Fruit fly (Drosophila melanogaster) whole organism, embryonic: ENCODE data around the gene alphaTub67C.
A peak's percentile ranks its signal among the peaks of the same experiment; 100 is the strongest.

Source experiments
- B-H2 ChIP-seq: fragments of 200-800 bp; sonication (Bioruptor generic); optimal IDR thresholded peaks from 2 replicates; lab custom pipeline; 2018; ENCODE audit warnings: missing biosample characterization, mild to moderate bottlenecking, missing genetic modification characterization
- CG10147 ChIP-seq: fragments of 200-800 bp; sonication (Bioruptor generic); optimal IDR thresholded peaks from 2 replicates; lab custom pipeline; 2019; ENCODE audit warnings: missing biosample characterization, mild to moderate bottlenecking, missing genetic modification characterization, moderate library complexity
- CG10267 ChIP-seq: fragments of 200-800 bp; sonication (Bioruptor generic); optimal IDR thresholded peaks from 2 replicates; lab custom pipeline; 2018; ENCODE audit warnings: missing biosample characterization, mild to moderate bottlenecking, missing genetic modification characterization, moderate library complexity
- CG10321 ChIP-seq: fragments of 200-800 bp; sonication (Bioruptor generic); IDR thresholded peaks from 2 replicates; pipeline ENCODE4 v1.3.6; 2022; ENCODE audit warnings: missing biosample characterization, missing genetic modification characterization
- CG11398 ChIP-seq: fragments of 200-800 bp; sonication (Bioruptor generic); optimal IDR thresholded peaks from 2 replicates; lab custom pipeline; 2016; ENCODE audit warnings: missing biosample characterization, missing genetic modification characterization
- CG13287 ChIP-seq: fragments of 200-800 bp; sonication (Bioruptor generic); IDR thresholded peaks from 2 replicates; pipeline ENCODE4 v1.3.6; 2022; ENCODE audit warnings: missing biosample characterization, missing genetic modification characterization; ENCODE audit not compliant: partially characterized antibody
- CG13624 ChIP-seq: fragments of 200-800 bp; sonication (Bioruptor generic); optimal IDR thresholded peaks from 2 replicates; lab custom pipeline; 2016; ENCODE audit warnings: missing biosample characterization, missing genetic modification characterization
- CG13894 ChIP-seq: fragments of 200-800 bp; sonication (Bioruptor generic); optimal IDR thresholded peaks from 3 replicates; lab custom pipeline; 2018; ENCODE audit warnings: missing biosample characterization, mild to moderate bottlenecking, missing genetic modification characterization, moderate library complexity
- CG16815 ChIP-seq: fragments of 200-800 bp; sonication (Bioruptor generic); optimal IDR thresholded peaks from 3 replicates; lab custom pipeline; 2017; ENCODE audit warnings: missing biosample characterization, mild to moderate bottlenecking, missing genetic modification characterization
- CG17912 ChIP-seq: fragments of 200-800 bp; sonication (Bioruptor generic); optimal IDR thresholded peaks from 2 replicates; lab custom pipeline; 2018; ENCODE audit warnings: missing biosample characterization, mild to moderate bottlenecking, missing genetic modification characterization
- CG1832 ChIP-seq: fragments of 200-800 bp; sonication (Bioruptor generic); optimal IDR thresholded peaks from 2 replicates; lab custom pipeline; 2017; ENCODE audit warnings: missing biosample characterization, mild to moderate bottlenecking, missing genetic modification characterization, inconsistent platforms
- CG18619 ChIP-seq: fragments of 200-800 bp; sonication (Bioruptor generic); optimal IDR thresholded peaks from 3 replicates; lab custom pipeline; 2017; ENCODE audit warnings: missing biosample characterization, mild to moderate bottlenecking, missing genetic modification characterization
- CG31365 ChIP-seq: fragments of 200-800 bp; sonication (Bioruptor generic); optimal IDR thresholded peaks from 2 replicates; lab custom pipeline; 2018; ENCODE audit warnings: missing biosample characterization, mild to moderate bottlenecking, missing genetic modification characterization
- CG42726 ChIP-seq: fragments of 200-800 bp; sonication (Bioruptor generic); IDR thresholded peaks from 2 replicates; pipeline ENCODE4 v1.3.6; 2022; ENCODE audit warnings: missing biosample characterization, missing genetic modification characterization; ENCODE audit not compliant: partially characterized antibody
- CG4617 ChIP-seq: fragments of 200-800 bp; sonication (Bioruptor generic); optimal IDR thresholded peaks from 3 replicates; lab custom pipeline; 2016; ENCODE audit warnings: missing biosample characterization, missing genetic modification characterization, borderline replicate concordance
- CG4854 ChIP-seq: fragments of 200-800 bp; sonication (Bioruptor generic); optimal IDR thresholded peaks from 2 replicates; lab custom pipeline; 2016; ENCODE audit warnings: missing biosample characterization, missing genetic modification characterization, inconsistent platforms
- CG6765 ChIP-seq: fragments of 200-800 bp; sonication (Bioruptor generic); optimal IDR thresholded peaks from 3 replicates; lab custom pipeline; 2017; ENCODE audit warnings: missing biosample characterization, mild to moderate bottlenecking, missing genetic modification characterization
- CTCF ChIP-seq: fragments of 200-800 bp; sonication (Bioruptor generic); optimal IDR thresholded peaks from 2 replicates; lab custom pipeline; 2017; ENCODE audit warnings: missing biosample characterization, mild to moderate bottlenecking, missing genetic modification characterization, moderate library complexity
- Ets97D ChIP-seq: fragments of 200-800 bp; sonication (Bioruptor generic); optimal IDR thresholded peaks from 3 replicates; lab custom pipeline; 2016; ENCODE audit warnings: missing biosample characterization, missing genetic modification characterization
- Fer3 ChIP-seq: fragments of 200-800 bp; sonication (Bioruptor generic); optimal IDR thresholded peaks from 2 replicates; lab custom pipeline; 2018; ENCODE audit warnings: missing biosample characterization, mild to moderate bottlenecking, missing genetic modification characterization, moderate library complexity
- H15 ChIP-seq: fragments of 200-800 bp; sonication (Bioruptor generic); IDR thresholded peaks from 3 replicates; pipeline ENCODE4 v1.3.6; 2022; ENCODE audit warnings: missing biosample characterization, missing genetic modification characterization
- Hsf ChIP-seq: fragments of 200-800 bp; sonication (Bioruptor generic); optimal IDR thresholded peaks from 3 replicates; lab custom pipeline; 2016; ENCODE audit warnings: missing biosample characterization, missing genetic modification characterization
- Kr ChIP-seq: fragments of 200-800 bp; sonication (Bioruptor generic); optimal IDR thresholded peaks from 2 replicates; lab custom pipeline; 2017; ENCODE audit warnings: missing biosample characterization, mild to moderate bottlenecking, missing genetic modification characterization
- Med ChIP-seq: fragments of 200-800 bp; sonication (Bioruptor generic); peaks from one replicate; lab custom pipeline; 2016; ENCODE audit warnings: missing biosample characterization, missing genetic modification characterization, mild to moderate bottlenecking, inconsistent platforms, moderate library complexity
- Myb ChIP-seq: fragments of 200-800 bp; sonication (Bioruptor generic); optimal IDR thresholded peaks from 2 replicates; lab custom pipeline; 2016; ENCODE audit warnings: missing biosample characterization, missing genetic modification characterization
- NFAT ChIP-seq: fragments of 200-800 bp; sonication (Bioruptor generic); IDR thresholded peaks from 2 replicates; pipeline ENCODE4 v1.3.6; 2022; ENCODE audit warnings: missing biosample characterization, missing genetic modification characterization
- Ptx1 ChIP-seq: fragments of 200-800 bp; sonication (Bioruptor generic); IDR thresholded peaks from 2 replicates; pipeline ENCODE4 v1.3.6; 2022; ENCODE audit warnings: missing biosample characterization, missing genetic modification characterization
- Rfx ChIP-seq: fragments of 200-800 bp; sonication (Bioruptor generic); IDR thresholded peaks from 2 replicates; pipeline ENCODE4 v1.3.6; 2022; ENCODE audit warnings: missing biosample characterization, missing genetic modification characterization
- Sry-β ChIP-seq: fragments of 200-800 bp; sonication (Bioruptor generic); optimal IDR thresholded peaks from 2 replicates; lab custom pipeline; 2018; ENCODE audit warnings: missing biosample characterization, mild to moderate bottlenecking, missing genetic modification characterization, moderate library complexity
- Stat92E ChIP-seq, 3 experiments: fragments of >200 bp in 2 of 3; fragments of 200-800 bp in 1 of 3; sonication (Bioruptor generic) in 1 of 3; optimal IDR thresholded peaks; 2 replicates each; lab custom pipeline; 2017 to 2019; ENCODE audit warnings: missing biosample characterization in 3 of 3, missing genetic modification characterization in 3 of 3, mild to moderate bottlenecking in 1 of 3, moderate library complexity in 1 of 3
- Xbp1 ChIP-seq: fragments of 200-800 bp; sonication (Bioruptor generic); optimal IDR thresholded peaks from 3 replicates; lab custom pipeline; 2016; ENCODE audit warnings: missing biosample characterization, mild to moderate bottlenecking, missing genetic modification characterization
- bowl ChIP-seq: fragments of 200-800 bp; sonication (Bioruptor generic); IDR thresholded peaks from 2 replicates; pipeline ENCODE4 v1.3.6; 2022; ENCODE audit warnings: missing biosample characterization, missing genetic modification characterization
- caup ChIP-seq: fragments of 200-800 bp; sonication (Bioruptor generic); optimal IDR thresholded peaks from 3 replicates; lab custom pipeline; 2017; ENCODE audit warnings: missing biosample characterization, mild to moderate bottlenecking, missing genetic modification characterization, moderate library complexity; ENCODE audit not compliant: severe bottlenecking
- eve ChIP-seq, 2 experiments: fragments of >200 bp; optimal IDR thresholded peaks; 2 replicates each; lab custom pipeline; 2017; ENCODE audit warnings: missing biosample characterization in 2 of 2, missing genetic modification characterization in 2 of 2
- fd3F ChIP-seq: fragments of 200-800 bp; sonication (Bioruptor generic); optimal IDR thresholded peaks from 2 replicates; lab custom pipeline; 2018; ENCODE audit warnings: missing biosample characterization, mild to moderate bottlenecking, missing genetic modification characterization, moderate library complexity
- fd64A ChIP-seq: fragments of 200-800 bp; sonication (Bioruptor generic); optimal IDR thresholded peaks from 3 replicates; lab custom pipeline; 2018; ENCODE audit warnings: missing biosample characterization, mild to moderate bottlenecking, missing genetic modification characterization
- nau ChIP-seq: fragments of 200-800 bp; sonication (Bioruptor generic); optimal IDR thresholded peaks from 3 replicates; lab custom pipeline; 2017; ENCODE audit warnings: missing biosample characterization, mild to moderate bottlenecking, missing genetic modification characterization, missing genetic modification reagents
- nerfin-2 ChIP-seq: fragments of 200-800 bp; sonication (Bioruptor generic); IDR thresholded peaks from 2 replicates; pipeline ENCODE4 v1.3.6; 2022; ENCODE audit warnings: missing biosample characterization, missing genetic modification characterization; ENCODE audit not compliant: partially characterized antibody
- nmo ChIP-seq: fragments of 200-800 bp; sonication (Bioruptor generic); optimal IDR thresholded peaks from 2 replicates; lab custom pipeline; 2018; ENCODE audit warnings: missing biosample characterization, mild to moderate bottlenecking, missing genetic modification characterization, moderate library complexity
- odd ChIP-seq: fragments of 200-800 bp; sonication (Bioruptor generic); optimal IDR thresholded peaks from 2 replicates; lab custom pipeline; 2017; ENCODE audit warnings: missing biosample characterization, mild to moderate bottlenecking, missing genetic modification characterization
- pzg ChIP-seq: fragments of 200-800 bp; sonication (Bioruptor generic); optimal IDR thresholded peaks from 3 replicates; lab custom pipeline; 2018; ENCODE audit warnings: missing biosample characterization, mild to moderate bottlenecking, missing genetic modification characterization, moderate library complexity
- shn ChIP-seq: fragments of 200-800 bp; sonication (Bioruptor generic); optimal IDR thresholded peaks from 3 replicates; lab custom pipeline; 2016; ENCODE audit warnings: missing biosample characterization, missing genetic modification characterization
- tap ChIP-seq: fragments of 200-800 bp; optimal IDR thresholded peaks from 3 replicates; lab custom pipeline; 2019; ENCODE audit warnings: missing biosample characterization, mild to moderate bottlenecking, missing genetic modification characterization, moderate library complexity
- tio ChIP-seq: fragments of 200-800 bp; sonication (Bioruptor generic); optimal IDR thresholded peaks from 2 replicates; lab custom pipeline; 2017; ENCODE audit warnings: missing biosample characterization, missing genetic modification characterization, inconsistent platforms
- vnd ChIP-seq: fragments of 200-800 bp; sonication (Bioruptor generic); IDR thresholded peaks from 3 replicates; pipeline ENCODE4 v1.3.6; 2022; ENCODE audit warnings: missing biosample characterization, missing genetic modification characterization; ENCODE audit not compliant: partially characterized antibody
- vvl ChIP-seq: fragments of 200-800 bp; sonication (Bioruptor generic); IDR thresholded peaks from 2 replicates; pipeline ENCODE4 v1.3.6; 2022; ENCODE audit warnings: missing biosample characterization, missing genetic modification characterization
- wdn ChIP-seq: fragments of 200-800 bp; sonication (Bioruptor generic); IDR thresholded peaks from 2 replicates; pipeline ENCODE4 v1.3.6; 2022; ENCODE audit warnings: missing biosample characterization, missing genetic modification characterization
- zen ChIP-seq: fragments of 200-800 bp; sonication (Bioruptor generic); optimal IDR thresholded peaks from 3 replicates; lab custom pipeline; 2018; ENCODE audit warnings: missing biosample characterization, mild to moderate bottlenecking, missing genetic modification characterization, moderate library complexity
- zfh2 ChIP-seq: fragments of 200-800 bp; sonication (Bioruptor generic); optimal IDR thresholded peaks from 2 replicates; lab custom pipeline; 2016; ENCODE audit warnings: missing biosample characterization, missing genetic modification characterization

Gene alphaTub67C

DNA sequence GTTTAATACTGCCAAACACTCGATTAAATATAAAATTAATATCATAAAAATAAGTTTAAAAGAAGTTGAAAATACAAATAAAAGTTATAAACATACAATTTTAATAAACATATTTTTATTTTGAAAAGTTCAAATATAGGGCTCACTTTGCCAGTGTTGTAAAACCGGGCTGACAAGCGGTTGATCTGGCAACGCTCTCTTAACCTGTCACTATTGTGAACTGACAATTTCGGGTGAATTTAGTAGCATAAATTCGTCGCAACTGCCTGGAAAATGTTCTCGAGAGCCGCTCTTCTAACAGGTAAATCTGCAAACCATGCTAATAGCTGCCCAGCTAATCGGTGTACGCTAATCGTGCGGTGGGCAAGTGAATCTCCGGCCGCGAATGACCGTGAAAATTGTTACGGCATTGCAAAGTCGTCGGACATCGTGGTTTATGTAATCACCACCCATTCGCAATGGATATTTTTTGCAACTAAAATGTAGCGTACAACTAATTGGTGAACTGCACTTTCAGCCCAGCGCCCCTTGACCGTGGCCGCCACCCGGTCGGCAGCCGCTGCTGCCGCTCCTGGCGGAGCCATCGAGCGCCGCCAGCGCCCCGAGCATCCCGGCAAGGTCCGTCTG is 48.8 kb downstream of the alphaTub67C start, which contains the start of gene ATPsynB (continued):
- TF ChIP-seq CG10267 (tag; lab: Kevin White, UChicago), result peak; percentile 98
- no peak for TF ChIP-seq CG13894 (tag; lab: Kevin White, UChicago)
- TF ChIP-seq CG1832, result no peak
- no peak for TF ChIP-seq CG11398
- TF ChIP-seq NFAT (GFP tag; lab: Robert Waterston, UW), result peak; percentile 44; the same call in 1 of the 2 replicates
- no peak for TF ChIP-seq CG10147
- no peak for TF ChIP-seq eve (GFP tag; optimal IDR thresholded peaks at IDR 0.05; lab: Kevin White, UChicago)
- TF ChIP-seq nerfin-2 (GFP tag; lab: Robert Waterston, UW), result no peak
- TF ChIP-seq Ptx1 (GFP tag; lab: Robert Waterston, UW), result no peak
- peak; percentile 58 for TF ChIP-seq CG42726 (GFP tag; lab: Robert Waterston, UW)
- peak; percentile 50 for TF ChIP-seq Myb (GFP tag; lab: Kevin White, UChicago)
- no peak for TF ChIP-seq odd (GFP tag; lab: Kevin White, UChicago)
- TF ChIP-seq CG17912, result peak; percentile 53
- TF ChIP-seq zen (tag; lab: Kevin White, UChicago), result no peak
- peak; percentile 89 for TF ChIP-seq Med
- TF ChIP-seq B-H2 (GFP tag; lab: Kevin White, UChicago), result peak; percentile 81
- no peak for TF ChIP-seq Hsf (GFP tag; lab: Kevin White, UChicago)
- TF ChIP-seq nau (GFP tag; lab: Kevin White, UChicago), result no peak
- TF ChIP-seq CG4617, result peak; percentile 96
- TF ChIP-seq shn (GFP tag; lab: Kevin White, UChicago), result no peak
- TF ChIP-seq tio (GFP tag; lab: Kevin White, UChicago), result no peak
- TF ChIP-seq tap (tag; lab: Kevin White, UChicago), result no peak
- TF ChIP-seq wdn (GFP tag; lab: Robert Waterston, UW), result no peak
- TF ChIP-seq Fer3 (tag; lab: Kevin White, UChicago), result peak; percentile 18
- TF ChIP-seq pzg (GFP tag; lab: Kevin White, UChicago), result peak; percentile 87
- TF ChIP-seq vvl (GFP tag; lab: Robert Waterston, UW), result peak; percentile 35; the same call in 1 of the 2 replicates
- no peak for TF ChIP-seq Sry-β
- TF ChIP-seq Ets97D (GFP tag; lab: Kevin White, UChicago), result peak; percentile 65
- no peak for TF ChIP-seq CG31365
- no peak for TF ChIP-seq CG16815 (GFP tag; lab: Kevin White, UChicago)
- TF ChIP-seq CTCF (GFP tag; lab: Kevin White, UChicago), result peak; percentile 46
- peak; percentile 41 for TF ChIP-seq zfh2 (GFP tag; lab: Kevin White, UChicago)
- TF ChIP-seq Kr (GFP tag; lab: Kevin White, UChicago), result no peak
- no peak for TF ChIP-seq CG10321
- TF ChIP-seq CG13287 (GFP tag; lab: Robert Waterston, UW), result peak; percentile 36; the same call in 1 of the 2 replicates
- peak; percentile 57 for TF ChIP-seq Rfx
- no peak for TF ChIP-seq H15
- no peak for TF ChIP-seq CG6765
- TF ChIP-seq CG13624 (GFP tag; lab: Kevin White, UChicago), result peak; percentile 5
- no peak for TF ChIP-seq CG4854
- peak in 1 of 3 experiments; percentile 60 for TF ChIP-seq Stat92E (GFP tag; optimal IDR thresholded peaks at IDR 0.05; lab: Kevin White, UChicago)
- TF ChIP-seq fd64A, result no peak
- peak; percentile 50 for TF ChIP-seq nmo (GFP tag; lab: Kevin White, UChicago)
- TF ChIP-seq fd3F (GFP tag; lab: Kevin White, UChicago), result no peak
- no peak for TF ChIP-seq CG18619 (GFP tag; lab: Kevin White, UChicago)
- no peak for TF ChIP-seq bowl (GFP tag; lab: Robert Waterston, UW)
- peak; percentile 37 for TF ChIP-seq Xbp1 (GFP tag; lab: Kevin White, UChicago)
- peak; percentile 35 for TF ChIP-seq caup
- no peak for TF ChIP-seq vnd (GFP tag; lab: Robert Waterston, UW)
